Fruit fly (Drosophila melanogaster) whole organism, larva: ENCODE measurements around the gene ND-13B.

Source experiments
- noc ChIP-seq: fragments of 200-800 bp; sonication (Bioruptor generic); optimal IDR thresholded peaks from 3 replicates; lab custom pipeline; 2019; ENCODE audit warnings: missing biosample characterization, mild to moderate bottlenecking, missing genetic modification characterization, moderate library complexity

The ND-13B gene

DNA sequence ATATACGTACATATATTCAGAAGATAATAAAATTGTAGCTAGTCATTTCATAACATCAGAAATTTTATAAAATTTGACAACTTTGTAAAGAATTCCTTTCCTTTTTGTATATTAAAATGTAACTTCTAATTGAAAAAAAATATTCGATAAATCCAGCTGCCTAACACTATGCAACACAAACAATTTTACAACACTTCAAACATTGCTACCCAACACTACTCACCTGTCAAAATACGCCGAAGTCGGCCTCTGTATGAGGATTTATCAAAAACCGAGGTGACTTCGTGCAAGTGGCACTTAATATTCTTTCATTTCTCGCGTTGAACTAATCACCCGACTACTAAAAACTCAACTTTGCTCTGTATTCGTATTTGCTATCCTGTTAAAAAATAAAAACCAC is 7.3 kb downstream of the ND-13B start:
- no peak for TF ChIP-seq noc (tag; lab: Kevin White, UChicago)

DNA sequence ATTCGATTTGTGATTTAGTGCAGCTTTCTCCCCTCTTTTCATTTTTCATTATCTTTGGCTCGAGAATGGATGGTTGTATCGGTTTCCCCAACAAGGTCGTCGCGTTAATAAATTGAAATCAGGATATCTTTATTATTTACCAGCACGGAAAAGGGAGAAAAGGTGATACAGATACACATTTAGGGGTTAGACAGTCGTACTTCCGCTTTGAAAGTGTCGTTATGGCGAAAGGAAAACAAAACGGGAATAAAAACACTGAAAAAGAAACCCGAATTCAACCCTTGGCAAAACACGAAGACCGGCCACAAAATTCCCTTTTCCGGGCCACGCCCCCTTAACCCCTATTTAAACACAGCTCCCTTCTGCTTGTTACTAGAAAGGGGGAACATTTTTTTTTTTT is 9.4 kb downstream of the ND-13B start:
- TF ChIP-seq noc (tag; lab: Kevin White, UChicago) = no peak

DNA sequence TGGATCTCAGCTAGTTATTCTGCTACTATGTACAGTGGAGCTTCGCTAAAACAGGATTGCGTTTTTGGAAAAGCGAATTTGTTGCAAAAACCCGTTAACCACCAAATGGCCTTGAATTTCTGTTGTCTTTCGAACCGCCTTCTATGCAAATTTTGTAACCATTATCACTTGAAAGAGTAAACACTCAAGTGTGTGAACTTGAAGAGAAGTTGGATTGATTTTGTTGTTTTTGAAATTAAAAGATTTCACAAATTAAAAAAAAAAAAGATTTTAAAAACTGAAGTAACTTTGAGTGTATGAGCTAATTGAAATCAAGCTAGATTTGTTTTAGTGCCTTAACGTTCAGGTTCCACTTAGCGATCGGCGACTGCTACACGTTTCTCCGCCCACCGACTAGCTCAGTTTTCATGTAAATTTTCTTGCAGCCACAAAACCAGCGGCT is 10.0 kb downstream of the ND-13B start:
- TF ChIP-seq noc (tag; lab: Kevin White, UChicago) = no peak

DNA sequence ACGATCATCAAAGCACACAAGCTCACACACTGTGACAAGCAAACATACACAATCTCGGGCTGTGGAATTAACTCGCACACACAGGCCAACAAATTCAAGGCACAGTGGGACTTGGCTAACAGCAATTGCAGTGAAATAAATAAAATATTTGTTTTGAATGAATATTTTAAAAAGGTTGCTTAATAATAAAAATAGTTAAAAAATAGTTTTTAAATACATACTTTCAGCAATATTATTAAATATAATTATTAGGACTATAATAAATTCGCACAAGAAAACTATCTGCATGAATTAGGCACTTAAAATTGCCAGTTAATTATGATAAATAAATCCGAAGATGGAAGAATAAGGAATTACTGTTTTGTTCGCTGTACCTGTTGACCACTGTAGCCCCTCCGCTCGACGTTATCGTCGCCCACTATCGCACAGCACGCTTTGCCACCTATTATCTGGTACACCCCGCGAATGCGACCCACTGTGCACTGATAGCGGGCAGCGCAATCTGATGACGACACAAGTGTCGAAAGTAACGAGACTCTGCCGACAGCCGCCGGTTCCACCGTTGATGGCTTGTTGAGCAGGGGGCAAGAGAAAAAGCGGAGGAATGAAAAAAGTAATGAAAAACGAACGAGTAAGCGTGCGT is 11.1 kb downstream of the ND-13B start:
- TF ChIP-seq noc (tag; lab: Kevin White, UChicago) = peak; percentile 98

dm6 chr3L:10681814-10682213 is 12.1 kb downstream of the ND-13B start:
- TF ChIP-seq noc (tag; lab: Kevin White, UChicago) = no peak

- no peak for TF ChIP-seq noc (tag; lab: Kevin White, UChicago)
These were observed 13.1 kb downstream of the ND-13B start for dm6 chr3L:10680728-10681306.

- no peak for TF ChIP-seq noc (tag; lab: Kevin White, UChicago)
These were observed 13.7 kb downstream of the ND-13B start for dm6 chr3L:10680177-10680576.

DNA sequence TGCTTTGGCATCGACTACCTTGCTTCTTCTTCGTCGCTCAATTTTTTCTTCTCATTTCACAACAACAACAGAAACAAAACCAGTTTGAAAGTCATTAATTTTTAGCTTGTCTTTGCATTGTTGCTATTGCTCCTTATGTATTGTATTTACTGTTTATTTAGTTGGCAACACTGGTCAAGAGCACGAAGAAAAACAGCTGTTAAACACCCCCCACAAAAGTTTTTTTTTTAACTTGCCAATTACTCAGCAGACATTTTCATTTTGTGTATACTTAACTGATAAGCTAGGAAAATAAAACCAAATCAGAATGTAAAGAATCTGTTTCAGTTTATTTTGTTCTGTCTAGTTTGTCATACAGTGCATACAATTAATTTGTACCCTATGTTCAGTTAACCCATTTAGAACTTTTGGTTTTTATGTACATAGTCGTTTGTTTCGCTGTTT is 14.2 kb downstream of the ND-13B start:
- TF ChIP-seq noc (tag; lab: Kevin White, UChicago) = peak; percentile 43

DNA sequence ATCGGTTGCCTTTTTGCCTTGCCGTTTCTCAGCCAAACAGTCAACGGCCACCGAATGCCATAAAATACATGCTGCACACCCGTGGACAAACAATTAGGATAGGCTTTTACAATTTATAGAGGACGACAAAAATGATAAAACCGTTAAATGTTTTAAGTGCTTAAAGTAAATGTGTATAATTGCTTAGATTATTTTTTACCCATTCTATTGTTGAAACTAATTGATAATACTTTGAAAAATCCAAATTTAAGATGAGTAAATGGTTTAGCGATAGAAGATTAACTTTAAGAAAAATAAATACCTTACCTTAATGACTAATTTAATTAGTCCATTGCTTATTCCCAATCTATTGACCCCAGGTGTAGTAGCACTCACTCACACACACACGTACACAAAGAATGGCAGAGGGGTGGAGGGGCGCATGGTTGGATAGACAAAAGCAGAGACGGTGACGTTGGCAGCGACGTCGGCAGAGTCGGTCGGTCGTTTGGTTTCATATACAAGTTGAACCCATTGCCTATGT is 15.3 kb downstream of the ND-13B start:
- peak; percentile 93 for TF ChIP-seq noc (tag; lab: Kevin White, UChicago)

- TF ChIP-seq noc (tag; lab: Kevin White, UChicago) = no peak
These were observed 16.1 kb downstream of the ND-13B start for dm6 chr3L:10677816-10678215.

- TF ChIP-seq noc (tag; lab: Kevin White, UChicago) = no peak
These were observed 18.1 kb downstream of the ND-13B start for dm6 chr3L:10675635-10676393.

- TF ChIP-seq noc (tag; lab: Kevin White, UChicago) = no peak
These were observed 19.0 kb downstream of the ND-13B start for dm6 chr3L:10674940-10675339.

- TF ChIP-seq noc (tag; lab: Kevin White, UChicago) = peak; percentile 24
These were observed 19.8 kb downstream of the ND-13B start for dm6 chr3L:10674145-10674547.

dm6 chr3L:10672540-10672939 is 21.4 kb downstream of the ND-13B start:
- no peak for TF ChIP-seq noc (tag; lab: Kevin White, UChicago)

dm6 chr3L:10669592-10670400 is 24.1 kb downstream of the ND-13B start:
- no peak for TF ChIP-seq noc (tag; lab: Kevin White, UChicago)
